Worm (Caenorhabditis elegans): ENCODE data around the gene nlp-56.
"Not testable (repeated sequence)": the region's sequence is repeated elsewhere in the genome, so short reads cannot be mapped to it uniquely, and the experiment has no call there.

Gene nlp-56

DNA sequence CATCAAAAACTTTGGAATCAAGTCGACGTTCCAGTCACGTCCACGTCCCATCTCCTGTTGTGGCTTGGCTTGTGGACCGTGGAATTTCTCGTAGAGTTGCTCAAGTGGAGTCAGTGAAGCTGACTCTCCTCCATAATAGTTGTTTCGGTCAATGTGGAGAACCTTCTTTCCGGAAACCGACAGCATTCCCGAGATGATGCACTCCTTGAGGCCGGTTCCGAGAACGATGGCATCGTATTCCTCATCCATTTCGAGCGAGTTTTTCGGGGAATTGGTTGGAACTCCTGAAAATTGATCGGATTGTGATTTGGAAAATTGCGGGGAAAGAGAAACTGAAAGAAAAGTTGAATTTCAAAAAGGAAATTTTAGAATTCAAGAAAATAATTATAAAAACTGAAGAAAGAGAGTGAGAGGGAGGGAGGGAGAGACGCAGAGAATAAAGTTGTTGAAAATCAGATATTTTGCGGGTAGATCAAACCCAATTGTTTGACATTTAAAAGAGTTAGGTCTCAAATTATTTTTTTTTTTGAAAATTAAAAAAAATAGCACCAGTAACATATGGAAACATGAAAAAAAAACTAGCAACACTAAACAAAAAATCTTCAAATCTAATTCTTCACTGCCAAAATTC is 8.2 kb upstream of the nlp-56 start, which contains the start of gene gdi-1:
Gene gdi-1 (minus strand): TSS at position 286 of the 631 bp plus-strand sequence.
- no peak for TF ChIP-seq tab-1 (GFP tag; IDR thresholded peaks at IDR 0.05)
- no peak for TF ChIP-seq ztf-29 (GFP tag; IDR thresholded peaks at IDR 0.05)
- TF ChIP-seq med-1 (GFP tag; optimal IDR thresholded peaks at IDR 0.05; ENCODE audit: insufficient read depth) = no peak
- no peak for TF ChIP-seq flt-1 (GFP tag; IDR thresholded peaks at IDR 0.05)
- TF ChIP-seq klf-2 (GFP tag; conservative IDR thresholded peaks at IDR 0.05) = no peak
- TF ChIP-seq cog-1 (tag; optimal IDR thresholded peaks at IDR 0.05) = no peak
- TF ChIP-seq ref-1 (GFP tag; conservative IDR thresholded peaks at IDR 0.05) = no peak
- TF ChIP-seq ztf-23 (GFP tag; IDR thresholded peaks at IDR 0.05) = no peak
- no peak for TF ChIP-seq T22C8.4 (GFP tag; IDR thresholded peaks at IDR 0.05)

DNA sequence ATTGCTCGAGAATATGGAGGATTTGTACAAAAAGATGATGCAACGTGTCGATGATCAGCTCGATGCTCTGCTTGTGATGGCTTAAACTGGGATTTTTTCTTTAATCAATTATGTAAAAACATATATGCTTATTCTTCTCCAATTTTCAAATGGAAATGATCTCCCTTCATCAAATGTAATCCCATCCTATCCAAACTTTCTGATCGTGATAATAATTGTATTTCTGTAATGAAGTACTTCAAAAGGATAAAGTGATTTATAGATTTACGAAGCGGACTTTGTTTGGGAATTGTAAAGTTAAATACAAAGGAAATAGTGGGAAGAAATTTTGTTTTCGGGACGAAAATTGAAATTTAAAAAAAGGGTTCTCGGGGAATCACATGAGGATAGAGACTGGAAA is 6.0 kb upstream of the nlp-56 start:
- TF ChIP-seq klf-2 (GFP tag; conservative IDR thresholded peaks at IDR 0.05) (no peak), cog-1 (tag; optimal IDR thresholded peaks at IDR 0.05) (no peak), T22C8.4 (GFP tag; IDR thresholded peaks at IDR 0.05) (no peak), ref-1 (GFP tag; conservative IDR thresholded peaks at IDR 0.05) (no peak), med-1 (GFP tag; optimal IDR thresholded peaks at IDR 0.05; ENCODE audit: insufficient read depth) (no peak), ztf-23 (GFP tag; IDR thresholded peaks at IDR 0.05) (no peak), ztf-29 (GFP tag; IDR thresholded peaks at IDR 0.05) (no peak), tab-1 (GFP tag; IDR thresholded peaks at IDR 0.05) (no peak), flt-1 (GFP tag; IDR thresholded peaks at IDR 0.05) (no peak)

DNA sequence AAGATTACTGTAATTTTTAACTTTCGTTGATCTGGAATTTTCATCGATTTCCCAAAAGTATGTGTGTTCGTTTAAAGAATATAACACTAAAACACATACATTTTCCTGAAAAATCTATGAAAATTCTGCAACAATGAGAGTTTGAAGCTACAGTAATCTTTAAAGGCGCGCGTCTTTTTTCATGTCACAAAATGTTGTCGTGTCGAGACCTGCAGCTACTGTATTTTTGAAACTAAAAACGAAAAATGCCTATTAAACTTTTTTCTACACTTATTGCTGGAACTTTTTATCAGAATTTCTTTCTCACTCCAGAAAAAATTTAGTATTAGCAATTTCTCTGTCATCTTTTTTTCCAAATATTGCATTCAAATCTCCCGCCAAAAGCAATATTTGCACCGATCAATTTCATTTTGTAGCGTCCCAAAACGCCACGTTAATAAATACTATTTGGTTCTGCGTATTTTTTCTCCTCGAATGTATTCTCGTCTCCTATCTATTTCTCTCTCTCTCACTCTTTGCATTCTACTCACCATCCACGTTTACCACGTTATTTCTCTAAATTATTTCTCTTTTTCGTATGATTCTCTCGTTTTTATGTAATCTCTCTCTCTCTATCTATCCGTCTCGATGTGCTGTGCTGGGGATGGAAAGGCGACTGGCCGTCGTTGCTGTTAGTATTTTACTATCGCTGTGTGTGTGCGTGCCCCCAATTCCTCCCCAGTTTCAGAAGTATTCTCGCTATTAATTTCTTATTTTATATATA is 2.0 kb upstream of the nlp-56 start, which contains the start of gene melo-1:
Gene melo-1 (plus strand): TSS at position 658 of the 763 bp plus-strand sequence.
- TF ChIP-seq flt-1 (GFP tag; IDR thresholded peaks at IDR 0.05) = no peak
- no peak for TF ChIP-seq klf-2 (GFP tag; conservative IDR thresholded peaks at IDR 0.05)
- no peak for TF ChIP-seq cog-1 (tag; optimal IDR thresholded peaks at IDR 0.05)
- TF ChIP-seq ref-1 (GFP tag; conservative IDR thresholded peaks at IDR 0.05) = no peak
- TF ChIP-seq med-1 (GFP tag; optimal IDR thresholded peaks at IDR 0.05; ENCODE audit: insufficient read depth) = no peak
- no peak for TF ChIP-seq tab-1 (GFP tag; IDR thresholded peaks at IDR 0.05)
- no peak for TF ChIP-seq T22C8.4 (GFP tag; IDR thresholded peaks at IDR 0.05)
- no peak for TF ChIP-seq ztf-23 (GFP tag; IDR thresholded peaks at IDR 0.05)

DNA sequence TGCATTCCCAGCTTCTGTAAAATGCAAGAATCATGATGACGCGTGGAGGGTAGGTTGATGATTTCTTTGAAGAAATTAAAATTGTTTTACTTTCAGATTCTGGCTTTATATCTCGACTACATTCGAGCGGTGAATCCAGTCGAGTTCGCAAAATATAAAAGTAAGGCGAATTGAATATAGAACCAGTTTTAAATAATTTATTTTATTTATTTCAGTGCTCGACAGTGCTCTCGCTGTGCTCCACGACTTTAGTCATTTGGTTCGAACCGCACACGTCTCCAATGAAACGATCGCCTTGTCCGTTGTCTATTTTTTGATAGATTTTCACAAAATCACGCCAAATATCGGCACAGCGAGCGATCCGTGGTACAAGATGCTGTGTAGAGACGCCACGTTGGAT is 2.3 kb downstream of the nlp-56 start, which contains the start of gene Y57G11C.1130:
Gene Y57G11C.1130 (plus strand): TSS at position 301 of the 400 bp plus-strand sequence.
- TF ChIP-seq med-1 (GFP tag; optimal IDR thresholded peaks at IDR 0.05; ENCODE audit: insufficient read depth) (no peak), ref-1 (GFP tag; conservative IDR thresholded peaks at IDR 0.05) (no peak), ztf-23 (GFP tag; IDR thresholded peaks at IDR 0.05) (no peak), ztf-29 (GFP tag; IDR thresholded peaks at IDR 0.05) (no peak), tab-1 (GFP tag; IDR thresholded peaks at IDR 0.05) (no peak), klf-2 (GFP tag; conservative IDR thresholded peaks at IDR 0.05) (no peak), T22C8.4 (GFP tag; IDR thresholded peaks at IDR 0.05) (no peak), flt-1 (GFP tag; IDR thresholded peaks at IDR 0.05) (no peak), cog-1 (tag; optimal IDR thresholded peaks at IDR 0.05) (no peak)

DNA sequence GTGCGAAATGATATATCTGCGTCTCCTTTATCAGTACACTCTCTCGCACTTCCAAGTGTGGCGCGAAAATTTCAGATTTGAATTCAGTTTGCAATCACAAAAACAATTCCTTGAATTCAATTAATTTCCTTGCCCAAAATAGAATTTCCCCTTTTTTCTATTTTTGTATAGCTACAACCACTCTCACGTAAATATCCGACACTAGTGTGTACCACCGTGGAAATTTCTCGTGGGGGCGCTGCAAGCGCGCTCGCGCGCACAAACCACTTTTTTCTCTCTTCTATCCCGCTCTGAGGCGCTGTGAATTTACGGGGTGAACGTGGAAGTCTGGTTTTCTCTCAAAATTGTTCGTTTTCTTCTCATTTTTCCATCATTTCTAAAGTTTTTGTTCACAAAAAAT is 3.0 kb downstream of the nlp-56 start, which contains the start of gene Y57G11C.8:
Gene Y57G11C.8 (plus strand): TSS at position 301 of the 400 bp plus-strand sequence.
- no peak for TF ChIP-seq ztf-23 (GFP tag; IDR thresholded peaks at IDR 0.05)
- no peak for TF ChIP-seq ref-1 (GFP tag; conservative IDR thresholded peaks at IDR 0.05)
- no peak for TF ChIP-seq T22C8.4 (GFP tag; IDR thresholded peaks at IDR 0.05)
- TF ChIP-seq tab-1 (GFP tag; IDR thresholded peaks at IDR 0.05) = no peak
- TF ChIP-seq med-1 (GFP tag; optimal IDR thresholded peaks at IDR 0.05; ENCODE audit: insufficient read depth) = no peak
- no peak for TF ChIP-seq flt-1 (GFP tag; IDR thresholded peaks at IDR 0.05)
- TF ChIP-seq klf-2 (GFP tag; conservative IDR thresholded peaks at IDR 0.05) = no peak
- no peak for TF ChIP-seq ztf-29 (GFP tag; IDR thresholded peaks at IDR 0.05)

DNA sequence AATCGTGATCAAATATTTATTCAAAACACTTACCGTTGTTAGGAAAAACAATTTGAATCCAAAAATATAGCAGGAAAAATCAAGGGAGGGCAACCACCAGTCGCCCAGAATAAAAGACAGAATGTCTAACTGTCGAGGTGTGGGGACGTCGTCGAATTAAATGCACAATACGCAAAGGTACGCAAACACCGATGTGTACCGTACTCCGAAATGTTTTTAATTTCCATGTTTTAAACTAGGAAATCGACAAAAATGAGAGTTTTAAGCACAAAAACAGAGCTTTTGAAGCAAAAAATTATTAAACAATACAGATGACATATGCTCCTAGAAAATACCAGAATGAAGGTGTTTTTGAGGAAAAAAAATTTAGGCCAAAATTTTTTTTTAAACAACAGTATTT is 10.1 kb downstream of the nlp-56 start, which contains the start of gene Y57G11C.51:
Gene Y57G11C.51 (minus strand): TSS at position 101 of the 400 bp plus-strand sequence.
- TF ChIP-seq klf-2 (GFP tag; conservative IDR thresholded peaks at IDR 0.05); T22C8.4 (GFP tag; IDR thresholded peaks at IDR 0.05); med-1 (GFP tag; optimal IDR thresholded peaks at IDR 0.05; ENCODE audit: insufficient read depth): not testable (repeated sequence)

DNA sequence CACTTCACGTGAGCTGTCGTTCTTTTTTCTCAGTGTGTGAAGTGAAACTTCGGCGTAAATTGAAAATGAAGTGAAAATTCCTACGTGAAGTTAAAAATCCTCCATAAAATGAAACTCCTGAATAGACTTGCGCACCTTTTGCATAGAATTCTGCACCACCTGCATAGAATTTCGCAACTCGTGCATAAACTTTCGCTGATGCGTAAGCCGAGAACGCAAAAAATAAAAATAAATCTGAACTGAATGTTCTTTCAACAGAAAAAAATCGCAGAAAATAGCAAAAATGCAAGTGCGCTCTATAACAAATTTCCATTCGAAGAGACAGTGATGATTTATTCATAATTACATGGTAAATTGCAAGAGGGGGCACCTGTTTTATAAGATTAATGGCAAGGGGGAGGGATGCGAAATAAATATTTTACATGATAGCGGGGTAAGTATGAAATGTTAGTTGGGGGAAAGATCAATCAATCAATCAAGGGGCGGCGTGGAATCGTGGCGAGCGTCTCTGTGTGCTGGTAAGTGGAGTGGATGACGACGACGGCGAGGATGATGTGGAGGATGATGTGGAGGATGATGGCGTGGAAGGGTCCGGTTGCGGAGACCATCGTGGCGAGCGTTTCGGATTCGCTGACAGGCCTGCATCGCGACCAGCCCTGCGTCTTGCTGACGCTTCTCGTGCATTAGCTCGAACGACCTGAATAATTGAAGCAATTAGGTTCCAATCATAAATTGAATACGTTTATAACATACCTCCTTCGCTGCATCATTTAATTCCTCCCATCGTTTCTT is 11.1 kb downstream of the nlp-56 start, which contains the start of gene Y57G11C.36:
Gene Y57G11C.36 (minus strand): TSS at position 502 of the 792 bp plus-strand sequence.
- TF ChIP-seq tab-1 (GFP tag; IDR thresholded peaks at IDR 0.05) (0 out of 2 replicates have a peak, but pooled peaks have one; percentile 18), ref-1 (GFP tag; conservative IDR thresholded peaks at IDR 0.05) (no peak)

DNA sequence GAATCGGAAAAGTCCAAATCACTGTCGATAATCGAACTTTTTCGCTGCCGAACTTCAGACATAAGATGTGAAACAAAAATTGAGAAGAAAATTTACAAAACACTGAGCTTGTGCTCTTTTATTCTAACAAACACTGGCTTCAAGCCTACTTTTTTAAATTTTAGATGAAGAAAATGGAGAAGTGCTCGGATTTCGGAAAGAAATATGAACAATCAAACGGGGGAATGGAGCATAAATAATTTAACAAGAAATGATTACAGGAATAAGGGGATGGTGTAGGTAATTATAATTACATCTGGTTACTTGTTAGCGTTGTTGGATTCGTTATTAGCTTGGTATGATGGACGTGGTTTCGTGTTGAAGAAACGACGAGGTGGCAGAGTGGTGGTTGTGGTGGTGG is 13.2 kb downstream of the nlp-56 start, which contains the start of gene degl-1:
Gene degl-1 (minus strand): TSS at position 101 of the 400 bp plus-strand sequence.
- TF ChIP-seq med-1 (GFP tag; optimal IDR thresholded peaks at IDR 0.05; ENCODE audit: insufficient read depth) = no peak
- TF ChIP-seq klf-2 (GFP tag; conservative IDR thresholded peaks at IDR 0.05) = no peak
- TF ChIP-seq tab-1 (GFP tag; IDR thresholded peaks at IDR 0.05) = no peak
- TF ChIP-seq ztf-29 (GFP tag; IDR thresholded peaks at IDR 0.05) = no peak
- no peak for TF ChIP-seq flt-1 (GFP tag; IDR thresholded peaks at IDR 0.05)
- TF ChIP-seq ref-1 (GFP tag; conservative IDR thresholded peaks at IDR 0.05) = no peak
- TF ChIP-seq ztf-23 (GFP tag; IDR thresholded peaks at IDR 0.05) = no peak
- TF ChIP-seq T22C8.4 (GFP tag; IDR thresholded peaks at IDR 0.05) = no peak
- TF ChIP-seq cog-1 (tag; optimal IDR thresholded peaks at IDR 0.05) = no peak

DNA sequence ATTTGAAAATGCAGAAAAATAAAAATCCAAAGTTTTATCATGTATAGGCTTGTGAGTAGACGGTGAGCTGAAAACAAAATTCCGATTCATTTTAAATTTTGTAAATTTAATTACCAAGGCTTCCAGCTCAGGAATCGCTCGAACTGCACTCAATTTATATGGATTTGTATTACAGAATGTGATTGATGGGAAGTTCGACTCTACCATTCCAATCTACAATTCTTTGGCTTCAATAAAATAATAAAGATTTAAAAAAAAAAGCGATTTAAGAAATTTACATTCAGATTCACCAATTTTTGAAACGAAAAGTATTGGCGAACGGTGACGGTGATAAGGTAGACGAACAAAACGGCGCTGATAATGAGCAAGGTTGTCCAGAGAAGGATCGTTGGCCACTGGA is 13.9 kb downstream of the nlp-56 start:
- TF ChIP-seq T22C8.4 (GFP tag; IDR thresholded peaks at IDR 0.05) (no peak), med-1 (GFP tag; optimal IDR thresholded peaks at IDR 0.05; ENCODE audit: insufficient read depth) (no peak), cog-1 (tag; optimal IDR thresholded peaks at IDR 0.05) (no peak), ztf-29 (GFP tag; IDR thresholded peaks at IDR 0.05) (no peak), klf-2 (GFP tag; conservative IDR thresholded peaks at IDR 0.05) (no peak), ztf-23 (GFP tag; IDR thresholded peaks at IDR 0.05) (no peak), tab-1 (GFP tag; IDR thresholded peaks at IDR 0.05) (no peak), flt-1 (GFP tag; IDR thresholded peaks at IDR 0.05) (no peak), ref-1 (GFP tag; conservative IDR thresholded peaks at IDR 0.05) (no peak)

Measured in whole organism, midembryonic.